Fruit fly (Drosophila melanogaster) whole organism, embryonic: Measurements from ENCODE around the gene CG2794.

ENCODE experiments used
- Abd-B ChIP-seq: fragments of 200-800 bp; sonication (Bioruptor generic); optimal IDR thresholded peaks from 2 replicates; lab custom pipeline; 2018; ENCODE audit warnings: missing biosample characterization, mild to moderate bottlenecking, missing genetic modification characterization, moderate library complexity
- B-H1 ChIP-seq: fragments of 200-800 bp; sonication (Bioruptor generic); IDR thresholded peaks from 3 replicates; pipeline ENCODE4 v1.3.6; 2022; ENCODE audit warnings: missing biosample characterization, missing genetic modification characterization
- CG10366 ChIP-seq: fragments of 200-800 bp; sonication (Bioruptor generic); IDR thresholded peaks from 2 replicates; pipeline ENCODE4 v1.3.6; 2022; ENCODE audit warnings: missing biosample characterization, missing genetic modification characterization
- CG10462 ChIP-seq: fragments of 200-800 bp; sonication (Bioruptor generic); optimal IDR thresholded peaks from 2 replicates; lab custom pipeline; 2016; ENCODE audit warnings: missing biosample characterization, missing genetic modification characterization
- CG10979 ChIP-seq: fragments of 200-800 bp; sonication (Bioruptor generic); optimal IDR thresholded peaks from 2 replicates; lab custom pipeline; 2018; ENCODE audit warnings: missing biosample characterization, mild to moderate bottlenecking, missing genetic modification characterization, moderate library complexity
- CG11247 ChIP-seq: fragments of 200-800 bp; sonication (Bioruptor generic); IDR thresholded peaks from 2 replicates; pipeline ENCODE4 v1.3.6; 2022; ENCODE audit warnings: missing biosample characterization, missing genetic modification characterization
- CG13424 ChIP-seq: fragments of 200-800 bp; sonication (Bioruptor generic); optimal IDR thresholded peaks from 2 replicates; lab custom pipeline; 2019; ENCODE audit warnings: missing biosample characterization, mild to moderate bottlenecking, missing genetic modification characterization, moderate library complexity
- CG1602 ChIP-seq: fragments of 200-800 bp; sonication (Bioruptor generic); optimal IDR thresholded peaks from 3 replicates; lab custom pipeline; 2016; ENCODE audit warnings: missing biosample characterization, missing genetic modification characterization
- CG17328 ChIP-seq: fragments of 200-800 bp; sonication (Bioruptor generic); IDR thresholded peaks from 2 replicates; pipeline ENCODE4 v1.3.6; 2022; ENCODE audit warnings: missing biosample characterization, missing genetic modification characterization
- CG1832 ChIP-seq: fragments of 200-800 bp; sonication (Bioruptor generic); optimal IDR thresholded peaks from 2 replicates; lab custom pipeline; 2017; ENCODE audit warnings: missing biosample characterization, mild to moderate bottlenecking, missing genetic modification characterization, inconsistent platforms
- CG2875 ChIP-seq: fragments of 200-800 bp; sonication (Bioruptor generic); optimal IDR thresholded peaks from 2 replicates; lab custom pipeline; 2017; ENCODE audit warnings: missing biosample characterization, mild to moderate bottlenecking, missing genetic modification characterization, missing genetic modification reagents
- CG31441 ChIP-seq: fragments of 200-800 bp; sonication (Bioruptor generic); IDR thresholded peaks from 2 replicates; pipeline ENCODE4 v1.3.6; 2022; ENCODE audit warnings: missing biosample characterization, missing genetic modification characterization
- CG4820 ChIP-seq: fragments of 200-800 bp; sonication (Bioruptor generic); optimal IDR thresholded peaks from 3 replicates; lab custom pipeline; 2016; ENCODE audit warnings: missing biosample characterization, missing genetic modification characterization
- CG6272 ChIP-seq: fragments of 200-800 bp; sonication (Bioruptor generic); IDR thresholded peaks from 2 replicates; pipeline ENCODE4 v1.3.6; 2022; ENCODE audit warnings: missing biosample characterization, missing genetic modification characterization
- CTCF ChIP-seq: fragments of 200-800 bp; sonication (Bioruptor generic); optimal IDR thresholded peaks from 2 replicates; lab custom pipeline; 2017; ENCODE audit warnings: missing biosample characterization, mild to moderate bottlenecking, missing genetic modification characterization, moderate library complexity
- CrebB ChIP-seq: fragments of 200-800 bp; sonication (Bioruptor generic); optimal IDR thresholded peaks from 3 replicates; lab custom pipeline; 2018; ENCODE audit warnings: missing biosample characterization, mild to moderate bottlenecking, missing genetic modification characterization
- Dip2 ChIP-seq: fragments of 200-800 bp; sonication (Bioruptor generic); IDR thresholded peaks from 2 replicates; pipeline ENCODE4 v1.3.6; 2022; ENCODE audit warnings: missing biosample characterization, missing genetic modification characterization
- Dll ChIP-seq: fragments of 200-800 bp; sonication (Bioruptor generic); IDR thresholded peaks from 4 replicates; pipeline ENCODE4 v1.3.6; 2022; ENCODE audit warnings: missing biosample characterization, missing genetic modification characterization; ENCODE audit not compliant: partially characterized antibody
- Ets97D ChIP-seq: fragments of 200-800 bp; sonication (Bioruptor generic); optimal IDR thresholded peaks from 3 replicates; lab custom pipeline; 2016; ENCODE audit warnings: missing biosample characterization, missing genetic modification characterization
- Fer1 ChIP-seq: fragments of 200-800 bp; sonication (Bioruptor generic); optimal IDR thresholded peaks from 2 replicates; lab custom pipeline; 2017; ENCODE audit warnings: missing biosample characterization, mild to moderate bottlenecking, missing genetic modification characterization
- H2.0 ChIP-seq: fragments of 200-800 bp; sonication (Bioruptor generic); IDR thresholded peaks from 2 replicates; pipeline ENCODE4 v1.3.6; 2022; ENCODE audit warnings: missing biosample characterization, missing genetic modification characterization
- HLH4C ChIP-seq: fragments of 200-800 bp; sonication (Bioruptor generic); IDR thresholded peaks from 3 replicates; pipeline ENCODE4 v1.3.6; 2022; ENCODE audit warnings: missing biosample characterization, missing genetic modification characterization; ENCODE audit not compliant: partially characterized antibody
- HLH54F ChIP-seq: fragments of 200-800 bp; sonication (Bioruptor generic); optimal IDR thresholded peaks from 3 replicates; lab custom pipeline; 2016; ENCODE audit warnings: missing biosample characterization, missing genetic modification characterization
- Hsf ChIP-seq: fragments of 200-800 bp; sonication (Bioruptor generic); optimal IDR thresholded peaks from 3 replicates; lab custom pipeline; 2016; ENCODE audit warnings: missing biosample characterization, missing genetic modification characterization
- Kr ChIP-seq: fragments of 200-800 bp; sonication (Bioruptor generic); optimal IDR thresholded peaks from 2 replicates; lab custom pipeline; 2017; ENCODE audit warnings: missing biosample characterization, mild to moderate bottlenecking, missing genetic modification characterization
- Med ChIP-seq: fragments of 200-800 bp; sonication (Bioruptor generic); peaks from one replicate; lab custom pipeline; 2016; ENCODE audit warnings: missing biosample characterization, missing genetic modification characterization, mild to moderate bottlenecking, inconsistent platforms, moderate library complexity
- Poxn ChIP-seq: fragments of 200-800 bp; sonication (Bioruptor generic); IDR thresholded peaks from 2 replicates; pipeline ENCODE4 v1.3.6; 2022; ENCODE audit warnings: missing biosample characterization, missing genetic modification characterization
- Stat92E ChIP-seq, 3 experiments: fragments of >200 bp in 2 of 3; fragments of 200-800 bp in 1 of 3; sonication (Bioruptor generic) in 1 of 3; optimal IDR thresholded peaks; 2 replicates each; lab custom pipeline; 2017 to 2019; ENCODE audit warnings: missing biosample characterization in 3 of 3, missing genetic modification characterization in 3 of 3, mild to moderate bottlenecking in 1 of 3, moderate library complexity in 1 of 3
- abd-A ChIP-seq: fragments of 200-800 bp; sonication (Bioruptor generic); optimal IDR thresholded peaks from 3 replicates; lab custom pipeline; 2019; ENCODE audit warnings: missing biosample characterization, mild to moderate bottlenecking, missing genetic modification characterization, moderate library complexity
- aop ChIP-seq: fragments of 200-800 bp; sonication (Bioruptor generic); IDR thresholded peaks from 2 replicates; pipeline ENCODE4 v1.3.6; 2022; ENCODE audit warnings: missing biosample characterization, missing genetic modification characterization
- ase ChIP-seq: fragments of 200-800 bp; sonication (Bioruptor generic); IDR thresholded peaks from 3 replicates; pipeline ENCODE4 v1.3.6; 2022; ENCODE audit warnings: missing biosample characterization, missing genetic modification characterization
- cato ChIP-seq: fragments of 200-800 bp; sonication (Bioruptor generic); optimal IDR thresholded peaks from 2 replicates; lab custom pipeline; 2016; ENCODE audit warnings: missing biosample characterization, missing genetic modification characterization, borderline replicate concordance
- crol ChIP-seq: fragments of 200-800 bp; sonication (Bioruptor generic); IDR thresholded peaks from 2 replicates; pipeline ENCODE4 v1.3.6; 2022; ENCODE audit warnings: missing biosample characterization, missing genetic modification characterization
- cwo ChIP-seq: fragments of 200-800 bp; sonication (Bioruptor generic); optimal IDR thresholded peaks from 3 replicates; lab custom pipeline; 2017; ENCODE audit warnings: missing biosample characterization, missing genetic modification characterization, mild to moderate bottlenecking, moderate library complexity, missing genetic modification reagents
- dati ChIP-seq: fragments of 200-800 bp; sonication (Bioruptor generic); IDR thresholded peaks from 2 replicates; pipeline ENCODE4 v1.3.6; 2022; ENCODE audit warnings: missing biosample characterization, missing genetic modification characterization
- disco-r ChIP-seq: fragments of 200-800 bp; sonication (Bioruptor generic); optimal IDR thresholded peaks from 2 replicates; lab custom pipeline; 2016; ENCODE audit warnings: missing biosample characterization, missing genetic modification characterization
- dmrt11E ChIP-seq: fragments of 200-800 bp; sonication (Bioruptor generic); optimal IDR thresholded peaks from 3 replicates; lab custom pipeline; 2018; ENCODE audit warnings: missing biosample characterization, mild to moderate bottlenecking, missing genetic modification characterization, moderate library complexity
- ems ChIP-seq: fragments of 200-800 bp; sonication (Bioruptor generic); optimal IDR thresholded peaks from 3 replicates; lab custom pipeline; 2016; ENCODE audit warnings: missing biosample characterization, missing genetic modification characterization
- gcm2 ChIP-seq: fragments of 200-800 bp; sonication (Bioruptor generic); optimal IDR thresholded peaks from 2 replicates; lab custom pipeline; 2016; ENCODE audit warnings: missing biosample characterization, missing genetic modification characterization
- gsb ChIP-seq: fragments of 200-800 bp; sonication (Bioruptor generic); IDR thresholded peaks from 2 replicates; pipeline ENCODE4 v1.3.6; 2022; ENCODE audit warnings: missing biosample characterization, missing genetic modification characterization
- ham ChIP-seq: fragments of 200-800 bp; sonication (Bioruptor generic); IDR thresholded peaks from 2 replicates; pipeline ENCODE4 v1.3.6; 2022; ENCODE audit warnings: missing biosample characterization, missing genetic modification characterization
- jing ChIP-seq: fragments of 200-800 bp; sonication (Bioruptor generic); optimal IDR thresholded peaks from 2 replicates; lab custom pipeline; 2018; ENCODE audit warnings: missing biosample characterization, mild to moderate bottlenecking, missing genetic modification characterization
- mam ChIP-seq: fragments of 200-800 bp; sonication (Bioruptor generic); optimal IDR thresholded peaks from 3 replicates; lab custom pipeline; 2016; ENCODE audit warnings: missing biosample characterization, missing genetic modification characterization
- pb ChIP-seq: fragments of 200-800 bp; sonication (Bioruptor generic); optimal IDR thresholded peaks from 3 replicates; lab custom pipeline; 2016; ENCODE audit warnings: missing biosample characterization, missing genetic modification characterization
- pho ChIP-seq: fragments of 200-800 bp; sonication (Bioruptor generic); optimal IDR thresholded peaks from 2 replicates; lab custom pipeline; 2016; ENCODE audit warnings: missing biosample characterization, missing genetic modification characterization
- salm ChIP-seq: fragments of 200-800 bp; sonication (Bioruptor generic); optimal IDR thresholded peaks from 2 replicates; lab custom pipeline; 2018; ENCODE audit warnings: missing biosample characterization, mild to moderate bottlenecking, missing genetic modification characterization
- sd ChIP-seq: fragments of 200-800 bp; sonication (Bioruptor generic); optimal IDR thresholded peaks from 3 replicates; lab custom pipeline; 2018; ENCODE audit warnings: missing biosample characterization, mild to moderate bottlenecking, missing genetic modification characterization, moderate library complexity
- tin ChIP-seq: fragments of 200-800 bp; sonication (Bioruptor generic); optimal IDR thresholded peaks from 3 replicates; lab custom pipeline; 2016; ENCODE audit warnings: missing biosample characterization, missing genetic modification characterization
- vnd ChIP-seq: fragments of 200-800 bp; sonication (Bioruptor generic); IDR thresholded peaks from 3 replicates; pipeline ENCODE4 v1.3.6; 2022; ENCODE audit warnings: missing biosample characterization, missing genetic modification characterization; ENCODE audit not compliant: partially characterized antibody
- yki ChIP-seq: fragments of >200 bp; optimal IDR thresholded peaks from 3 replicates; lab custom pipeline; 2018
- zfh2 ChIP-seq: fragments of 200-800 bp; sonication (Bioruptor generic); optimal IDR thresholded peaks from 2 replicates; lab custom pipeline; 2016; ENCODE audit warnings: missing biosample characterization, missing genetic modification characterization

CG2794 gene

dm6 chr2L:544444-545179 lies 19.4 kb upstream of the CG2794 start, which contains the start of the genes Spp and nAChRbeta3 (continued):
- TF ChIP-seq CrebB (tag; lab: Kevin White, UChicago) = no peak
- peak; percentile 17; the same call in 1 of the 2 replicates for TF ChIP-seq CG17328 (GFP tag; lab: Robert Waterston, UW)
- TF ChIP-seq Med (GFP tag; lab: Kevin White, UChicago) = peak; percentile 76
- no peak for TF ChIP-seq Kr
- TF ChIP-seq Abd-B = no peak
- TF ChIP-seq pho (GFP tag; lab: Kevin White, UChicago) = no peak
- TF ChIP-seq disco-r (GFP tag; lab: Kevin White, UChicago) = no peak
- TF ChIP-seq H2.0 (GFP tag; lab: Robert Waterston, UW) = no peak
- no peak for TF ChIP-seq sd (tag; lab: Kevin White, UChicago)
- TF ChIP-seq pb (GFP tag; lab: Kevin White, UChicago) = no peak
- no peak for TF ChIP-seq CG11247 (GFP tag; lab: Robert Waterston, UW)
- no peak for TF ChIP-seq abd-A
- no peak for TF ChIP-seq salm
- TF ChIP-seq dmrt11E (tag; lab: Kevin White, UChicago) = no peak
- TF ChIP-seq CG31441 (GFP tag; lab: Robert Waterston, UW) = no peak
- TF ChIP-seq CG1602 (GFP tag; lab: Kevin White, UChicago) = no peak
- no peak for TF ChIP-seq Hsf (GFP tag; lab: Kevin White, UChicago)
- peak; percentile 42 for TF ChIP-seq Ets97D
- no peak for TF ChIP-seq gsb (GFP tag; lab: Robert Waterston, UW)
- no peak for TF ChIP-seq CG1832 (GFP tag; lab: Kevin White, UChicago)
- no peak for TF ChIP-seq ham (GFP tag; lab: Robert Waterston, UW)
- TF ChIP-seq jing (GFP tag; lab: Kevin White, UChicago) = no peak
- no peak for TF ChIP-seq B-H1 (GFP tag; lab: Robert Waterston, UW)
- no peak for TF ChIP-seq aop
- no peak for TF ChIP-seq yki (lab: Kevin White, UChicago)
- no peak for TF ChIP-seq CG4820 (GFP tag; lab: Kevin White, UChicago)
- no peak for TF ChIP-seq gcm2 (GFP tag; lab: Kevin White, UChicago)
- TF ChIP-seq Dip2 = no peak
- TF ChIP-seq tin (GFP tag; lab: Kevin White, UChicago) = no peak
- TF ChIP-seq CTCF (GFP tag; lab: Kevin White, UChicago) = peak; percentile 22
- no peak for TF ChIP-seq cato
- TF ChIP-seq Stat92E (GFP tag; optimal IDR thresholded peaks at IDR 0.05; lab: Kevin White, UChicago) = peak in 1 of 3 experiments; percentile 3
- TF ChIP-seq vnd = no peak
- no peak for TF ChIP-seq Fer1 (GFP tag; lab: Kevin White, UChicago)
- TF ChIP-seq Poxn = no peak
- TF ChIP-seq mam = no peak
- TF ChIP-seq crol (GFP tag; lab: Robert Waterston, UW) = peak; percentile 69
- TF ChIP-seq ems = no peak
- TF ChIP-seq cwo (GFP tag; lab: Kevin White, UChicago) = no peak
- TF ChIP-seq Dll = peak; percentile 72
- no peak for TF ChIP-seq ase (GFP tag; lab: Robert Waterston, UW)
- no peak for TF ChIP-seq CG2875 (GFP tag; lab: Kevin White, UChicago)
- no peak for TF ChIP-seq zfh2 (GFP tag; lab: Kevin White, UChicago)
- TF ChIP-seq HLH4C = peak; percentile 68
- TF ChIP-seq dati (GFP tag; lab: Robert Waterston, UW) = no peak
- no peak for TF ChIP-seq HLH54F (GFP tag; lab: Kevin White, UChicago)
- TF ChIP-seq CG10366 = no peak
- TF ChIP-seq CG13424 (tag; lab: Kevin White, UChicago) = no peak
- no peak for TF ChIP-seq CG10462 (GFP tag; lab: Kevin White, UChicago)
- no peak for TF ChIP-seq CG6272 (GFP tag; lab: Robert Waterston, UW)
- no peak for TF ChIP-seq CG10979
